Fruit fly (Drosophila melanogaster): ENCODE results near the gene Or82a.

The Or82a gene

dm6 chr3R:4280062-4280461 is 23.3 kb downstream of the Or82a start, which contains the start of gene cpx:
TSS of gene cpx (plus strand) at chr3R:4280221.
- no peak for TF ChIP-seq spab (GFP tag; optimal IDR thresholded peaks at IDR 0.05)
- peak; percentile 71 for TF ChIP-seq achi (GFP tag; optimal IDR thresholded peaks at IDR 0.05)

- TF ChIP-seq svp (GFP tag) (peak; percentile 77), vri (GFP tag; optimal IDR thresholded peaks at IDR 0.05) (peak; percentile 21), eg (GFP tag; IDR thresholded peaks at IDR 0.05) (0 out of 3 replicates have a peak, but pooled peaks have one; percentile 8), pdm3 (GFP tag; optimal IDR thresholded peaks at IDR 0.05) (no peak), Eip78C (GFP tag) (peak; percentile 39)
Measured at dm6 chr3R:4281119-4281861, 24.5 kb downstream of the Or82a start.

DNA sequence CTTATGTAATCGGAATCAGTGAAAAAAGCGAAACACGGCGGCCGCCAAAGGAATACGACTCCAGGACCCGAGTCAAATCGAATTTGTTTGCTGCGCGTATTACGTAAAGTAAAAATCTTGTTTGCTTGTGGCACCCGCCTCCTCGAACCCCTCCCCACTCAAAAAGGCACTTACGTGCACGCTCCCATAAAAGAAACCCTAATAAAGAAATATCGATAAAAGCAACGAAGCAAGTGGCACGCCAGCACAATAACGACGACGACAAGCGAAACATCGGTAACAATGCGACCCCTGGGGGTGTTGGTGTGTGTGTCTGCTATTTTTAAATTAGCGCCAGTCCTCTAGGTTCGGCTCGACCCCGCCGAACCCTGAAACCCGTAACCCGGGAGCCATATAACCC is 25.4 kb downstream of the Or82a start:
- TF ChIP-seq CG16779 (tag; optimal IDR thresholded peaks at IDR 0.05) = no peak
- no peak for TF ChIP-seq Hr38 (GFP tag; optimal IDR thresholded peaks at IDR 0.05)
- TF ChIP-seq CG9139 (GFP tag; optimal IDR thresholded peaks at IDR 0.05) = no peak
- TF ChIP-seq acj6 (GFP tag; optimal IDR thresholded peaks at IDR 0.05) = no peak
- no peak for TF ChIP-seq Hr4 (GFP tag; optimal IDR thresholded peaks at IDR 0.05)

- TF ChIP-seq CG31627 (GFP tag; optimal IDR thresholded peaks at IDR 0.05) (no peak), Sox102F (GFP tag; optimal IDR thresholded peaks at IDR 0.05) (no peak), CG3032 (tag; optimal IDR thresholded peaks at IDR 0.05) (no peak), CG34406 (GFP tag; optimal IDR thresholded peaks at IDR 0.05) (no peak), CG3919 (GFP tag; optimal IDR thresholded peaks at IDR 0.05) (no peak), Lpt (GFP tag; optimal IDR thresholded peaks at IDR 0.05) (no peak)
Measured at dm6 chr3R:4284376-4284953, 27.7 kb downstream of the Or82a start.

DNA sequence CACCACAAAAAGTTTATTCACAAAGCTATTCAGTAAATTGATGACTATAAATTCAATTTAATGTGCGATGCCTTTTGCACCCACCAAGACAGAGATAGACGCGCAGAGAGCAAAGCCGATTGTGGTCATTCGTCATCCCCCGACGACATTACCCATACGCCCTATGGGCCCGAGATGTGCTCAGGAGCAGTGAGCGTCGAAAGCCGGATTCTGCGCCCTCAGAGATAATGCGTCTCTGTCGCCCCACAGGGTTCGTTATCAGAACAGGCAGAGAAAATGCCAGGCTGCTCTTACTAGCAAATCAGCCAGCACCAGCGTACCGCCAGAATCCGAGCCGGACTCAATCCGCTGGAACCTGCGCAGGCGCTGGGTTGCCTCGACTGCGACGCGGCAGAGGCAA is 34.5 kb downstream of the Or82a start:
- peak; percentile 25 for TF ChIP-seq CG6808 (GFP tag; optimal IDR thresholded peaks at IDR 0.05)
- TF ChIP-seq Ets21C (GFP tag; optimal IDR thresholded peaks at IDR 0.05) = no peak
- TF ChIP-seq svp (GFP tag) = peak; percentile 88
- no peak for TF ChIP-seq eg (GFP tag; IDR thresholded peaks at IDR 0.05)
- TF ChIP-seq achi (GFP tag; optimal IDR thresholded peaks at IDR 0.05) = no peak
- no peak for TF ChIP-seq Hr39 (GFP tag; optimal IDR thresholded peaks at IDR 0.05)
- peak; percentile 30 for TF ChIP-seq Eip78C (GFP tag)

dm6 chr3R:4292185-4292584 is 35.4 kb downstream of the Or82a start:
- TF ChIP-seq CG11902 (GFP tag; optimal IDR thresholded peaks at IDR 0.05) (no peak), Eip78C (GFP tag) (no peak), fd85E (GFP tag; optimal IDR thresholded peaks at IDR 0.05) (no peak), topi (GFP tag; optimal IDR thresholded peaks at IDR 0.05) (no peak), vri (GFP tag; optimal IDR thresholded peaks at IDR 0.05) (no peak), CG8119 (GFP tag; IDR thresholded peaks at IDR 0.05) (no peak), Sox15 (GFP tag; optimal IDR thresholded peaks at IDR 0.05) (no peak), CG3032 (tag; optimal IDR thresholded peaks at IDR 0.05) (no peak), CG1621 (tag; optimal IDR thresholded peaks at IDR 0.05) (no peak), CG34406 (GFP tag; optimal IDR thresholded peaks at IDR 0.05) (no peak), CG10631 (GFP tag; optimal IDR thresholded peaks at IDR 0.05) (no peak)

- TF ChIP-seq topi (GFP tag; optimal IDR thresholded peaks at IDR 0.05) (no peak), ss (GFP tag; optimal IDR thresholded peaks at IDR 0.05) (no peak), CG34406 (GFP tag; optimal IDR thresholded peaks at IDR 0.05) (no peak), dac (GFP tag; optimal IDR thresholded peaks at IDR 0.05) (no peak), Met (GFP tag; optimal IDR thresholded peaks at IDR 0.05) (no peak), pdm3 (GFP tag; optimal IDR thresholded peaks at IDR 0.05) (no peak)
Measured at dm6 chr3R:4294689-4295088, 37.9 kb downstream of the Or82a start, which contains the start of gene Nepl11. TSS of gene Nepl11 (minus strand) at chr3R:4294840.

All from whole organism, prepupa.